Worm (Caenorhabditis elegans) whole organism, L4/young adult: Measurements from ENCODE around the gene pud-4.

ENCODE experiments used
- W03F9.2 ChIP-seq: fragments of 150-350 bp; optimal IDR thresholded peaks from 2 replicates; lab custom pipeline; 2014; ENCODE audit warnings: missing biosample characterization, missing genetic modification characterization
- dao-5 ChIP-seq: sonication (generic microtip); optimal IDR thresholded peaks from 2 replicates; lab custom pipeline; 2016; ENCODE audit warnings: missing genotype, missing genetic modification characterization, moderate library complexity, missing compliant biosample characterization
- him-1 ChIP-seq: sonication (generic microtip); optimal IDR thresholded peaks from 2 replicates; lab custom pipeline; 2016; ENCODE audit warnings: missing genotype, missing genetic modification reagents, missing genetic modification characterization, missing compliant biosample characterization

- TF ChIP-seq dao-5 (no peak), W03F9.2 (tag; lab: Kevin White, UChicago) (no peak), him-1 (tag; lab: Kevin White, UChicago) (no peak)
Observed at ce11 chrV:2278543-2278942, 47.9 kb upstream of the pud-4 start, which contains the start of gene fbxa-137.
